Fruit fly (Drosophila melanogaster): ENCODE data around the gene Rim.
A peak's percentile ranks its signal among the peaks of the same experiment; 100 is the strongest.

Gene Rim

dm6 chr3R:17966013-17966412, 49.6 kb upstream of the Rim start (continued):
- TF ChIP-seq CG7987 (GFP tag; optimal IDR thresholded peaks at IDR 0.05) (no peak), D19A (tag; optimal IDR thresholded peaks at IDR 0.05) (no peak), D (optimal IDR thresholded peaks at IDR 0.05) (no peak), D (GFP tag; optimal IDR thresholded peaks at IDR 0.05) (no peak), CG3847 (GFP tag; IDR thresholded peaks at IDR 0.05) (no peak), danr (GFP tag; IDR thresholded peaks at IDR 0.05) (no peak), Dfd (GFP tag; optimal IDR thresholded peaks at IDR 0.05) (no peak), CG34224 (GFP tag; IDR thresholded peaks at IDR 0.05; ENCODE audit: partially characterized antibody) (no peak), CG17361 (GFP tag; IDR thresholded peaks at IDR 0.05) (no peak), hth (optimal IDR thresholded peaks at IDR 0.05) (no peak), ac (GFP tag; optimal IDR thresholded peaks at IDR 0.05) (no peak), sima (GFP tag; optimal IDR thresholded peaks at IDR 0.05) (no peak), CG5180 (GFP tag; optimal IDR thresholded peaks at IDR 0.05) (no peak), CG3407 (GFP tag; optimal IDR thresholded peaks at IDR 0.05) (no peak), Taf1 (GFP tag; IDR thresholded peaks at IDR 0.05) (no peak), HmgZ (tag; optimal IDR thresholded peaks at IDR 0.05) (peak; percentile 28), chinmo (GFP tag; IDR thresholded peaks at IDR 0.05; ENCODE audit: partially characterized antibody) (no peak), Bgb (GFP tag; IDR thresholded peaks at IDR 0.05; ENCODE audit: partially characterized antibody) (no peak), jumu (GFP tag; optimal IDR thresholded peaks at IDR 0.05) (no peak), phol (tag; optimal IDR thresholded peaks at IDR 0.05) (no peak), sd (tag; optimal IDR thresholded peaks at IDR 0.05) (no peak), YL-1 (GFP tag; optimal IDR thresholded peaks at IDR 0.05) (no peak), CG14014 (GFP tag; IDR thresholded peaks at IDR 0.05) (no peak), fd3F (GFP tag; optimal IDR thresholded peaks at IDR 0.05) (peak; percentile 53), lilli (GFP tag; optimal IDR thresholded peaks at IDR 0.05) (no peak), CG2678 (tag; optimal IDR thresholded peaks at IDR 0.05) (peak; percentile 52), en (GFP tag; optimal IDR thresholded peaks at IDR 0.05) (no peak), Usf (GFP tag; optimal IDR thresholded peaks at IDR 0.05) (no peak), Gug (GFP tag; IDR thresholded peaks at IDR 0.05) (no peak), Trl (optimal IDR thresholded peaks at IDR 0.05) (no peak), Trl (GFP tag; optimal IDR thresholded peaks at IDR 0.05) (peak; percentile 23), sens (GFP tag) (peak; percentile 79), CG16779 (GFP tag; IDR thresholded peaks at IDR 0.05) (no peak), gcm2 (GFP tag; optimal IDR thresholded peaks at IDR 0.05) (no peak), sob (GFP tag; IDR thresholded peaks at IDR 0.05) (no peak), ATbp (GFP tag; optimal IDR thresholded peaks at IDR 0.05) (peak; percentile 25), Lim3 (GFP tag; IDR thresholded peaks at IDR 0.05) (no peak), her (GFP tag; optimal IDR thresholded peaks at IDR 0.05) (no peak), Awh (GFP tag; IDR thresholded peaks at IDR 0.05) (no peak), MESR4 (GFP tag; optimal IDR thresholded peaks at IDR 0.05) (no peak), MTF-1 (GFP tag; optimal IDR thresholded peaks at IDR 0.05; ENCODE audit: borderline replicate concordance) (no peak), CG6791 (GFP tag; IDR thresholded peaks at IDR 0.05; ENCODE audit: partially characterized antibody) (no peak), CG11560 (tag; IDR thresholded peaks at IDR 0.05) (no peak), CG7928 (GFP tag; optimal IDR thresholded peaks at IDR 0.05) (no peak), btn (GFP tag; optimal IDR thresholded peaks at IDR 0.05) (no peak), slbo (GFP tag; IDR thresholded peaks at IDR 0.05) (no peak), CG31224 (GFP tag; IDR thresholded peaks at IDR 0.05) (no peak), Nf-YB (GFP tag; optimal IDR thresholded peaks at IDR 0.05) (no peak), CG8765 (GFP tag; IDR thresholded peaks at IDR 0.05) (no peak), crol (GFP tag; IDR thresholded peaks at IDR 0.05) (no peak), CG12071 (GFP tag; optimal IDR thresholded peaks at IDR 0.05) (peak; percentile 58), BEAF-32 (GFP tag; optimal IDR thresholded peaks at IDR 0.05) (no peak), CG12104 (GFP tag; optimal IDR thresholded peaks at IDR 0.05) (no peak)
